Worm (Caenorhabditis elegans) whole organism, L1 larva: ENCODE results near the gene K03A11.4.

Experiments
- elt-2 ChIP-seq: sonication (generic microtip); optimal IDR thresholded peaks from 2 replicates; lab custom pipeline; 2016; ENCODE audit warnings: missing genetic modification characterization, mild to moderate bottlenecking, inconsistent platforms, missing compliant biosample characterization, missing genetic modification reagents
- lin-39 ChIP-seq: fragments of 150-350 bp; optimal IDR thresholded peaks from 2 replicates; lab custom pipeline; 2014; ENCODE audit warnings: missing biosample characterization, missing genetic modification reagents, missing genetic modification characterization
- nhr-84 ChIP-seq: sonication (generic microtip); optimal IDR thresholded peaks from 2 replicates; lab custom pipeline; 2017; ENCODE audit warnings: missing biosample characterization, missing genetic modification characterization

ce11 chrX:13034333-13034732, 43.6 kb upstream of the K03A11.4 start:
- TF ChIP-seq lin-39 (tag; lab: Kevin White, UChicago) (no peak), nhr-84 (no peak), elt-2 (no peak)
